Fruit fly (Drosophila melanogaster): Measurements from ENCODE around the gene CG17568.

CG17568 gene

DNA sequence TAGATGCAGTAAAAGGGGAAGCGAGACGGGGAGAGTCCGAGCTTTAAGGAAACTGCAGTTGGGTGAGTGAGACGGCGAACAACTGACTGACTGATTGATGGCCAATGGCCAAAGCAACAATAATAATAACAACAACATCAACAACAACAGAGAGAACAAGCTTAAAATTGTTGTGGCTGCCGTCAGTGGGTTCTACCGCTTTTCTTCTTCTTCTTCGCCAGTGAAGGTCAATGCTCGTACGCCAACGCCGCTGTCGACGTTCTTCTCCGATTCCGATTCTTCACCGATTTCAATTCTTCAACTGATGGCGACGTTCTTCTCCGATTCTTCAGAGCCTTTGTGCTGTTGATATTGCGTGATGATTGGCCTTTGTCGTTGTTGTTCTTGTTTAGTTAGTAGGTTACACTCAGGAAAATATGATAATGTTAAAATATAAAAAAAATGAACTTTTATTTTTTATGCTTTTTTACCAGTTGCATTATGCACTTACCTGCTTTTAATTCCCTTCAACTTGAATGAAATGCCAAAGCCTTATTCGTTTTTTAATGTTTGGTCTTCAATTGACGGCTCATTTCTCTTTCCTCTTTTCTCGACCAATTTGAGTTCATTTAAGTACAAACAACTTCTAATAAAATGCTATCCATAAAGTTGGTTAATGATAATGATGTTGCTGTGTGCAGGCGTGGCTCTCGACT, 39.2 kb downstream of the CG17568 start (continued):
- TF ChIP-seq jumu (GFP tag; optimal IDR thresholded peaks at IDR 0.05) (no peak), vvl (GFP tag; IDR thresholded peaks at IDR 0.05) (peak; percentile 13; the same call in 1 of the 2 replicates), Fer3 (tag; optimal IDR thresholded peaks at IDR 0.05) (peak; percentile 12), Pdp1 (GFP tag; optimal IDR thresholded peaks at IDR 0.05) (peak in 1 of 2 experiments; percentile 6), CG10209 (GFP tag; optimal IDR thresholded peaks at IDR 0.05) (no peak), CG14050 (GFP tag; IDR thresholded peaks at IDR 0.05) (no peak), slp2 (GFP tag; optimal IDR thresholded peaks at IDR 0.05) (no peak), kni (GFP tag; optimal IDR thresholded peaks at IDR 0.05) (peak; percentile 2), Spps (tag; optimal IDR thresholded peaks at IDR 0.05) (peak; percentile 4), CG14667 (GFP tag; IDR thresholded peaks at IDR 0.05) (no peak), sug (tag; optimal IDR thresholded peaks at IDR 0.05) (no peak), vnd (GFP tag; IDR thresholded peaks at IDR 0.05; ENCODE audit: partially characterized antibody) (no peak), oc (tag; optimal IDR thresholded peaks at IDR 0.05) (no peak), CG15479 (GFP tag; optimal IDR thresholded peaks at IDR 0.05) (no peak), CG5180 (GFP tag; optimal IDR thresholded peaks at IDR 0.05) (no peak), CG10366 (GFP tag; IDR thresholded peaks at IDR 0.05) (no peak), toy (GFP tag; IDR thresholded peaks at IDR 0.05) (no peak), CG12744 (GFP tag; optimal IDR thresholded peaks at IDR 0.05) (no peak), stwl (tag; optimal IDR thresholded peaks at IDR 0.05) (no peak), Med (GFP tag) (peak; percentile 59), PHDP (tag; optimal IDR thresholded peaks at IDR 0.05) (peak; percentile 22), CG16815 (GFP tag; optimal IDR thresholded peaks at IDR 0.05) (no peak), zen (tag; optimal IDR thresholded peaks at IDR 0.05) (no peak), org-1 (GFP tag; optimal IDR thresholded peaks at IDR 0.05) (no peak), ssp (GFP tag; IDR thresholded peaks at IDR 0.05) (peak; percentile 20; the same call in 1 of the 2 replicates), NfI (GFP tag; optimal IDR thresholded peaks at IDR 0.05) (no peak), zf30C (GFP tag; optimal IDR thresholded peaks at IDR 0.05) (no peak), Adf1 (GFP tag; IDR thresholded peaks at IDR 0.05) (no peak), grau (tag; optimal IDR thresholded peaks at IDR 0.05) (peak; percentile 17), unpg (GFP tag; optimal IDR thresholded peaks at IDR 0.05) (peak; percentile 19), gfzf (GFP tag; optimal IDR thresholded peaks at IDR 0.05) (no peak), CG12299 (tag; optimal IDR thresholded peaks at IDR 0.05) (no peak), sens (GFP tag) (peak; percentile 83), sima (GFP tag; optimal IDR thresholded peaks at IDR 0.05) (no peak), CG4360 (GFP tag; IDR thresholded peaks at IDR 0.05) (0 out of 2 replicates have a peak, but pooled peaks have one; percentile 9), Neu2 (GFP tag; optimal IDR thresholded peaks at IDR 0.05; ENCODE audit: borderline replicate concordance) (no peak), Rfx (GFP tag; IDR thresholded peaks at IDR 0.05) (0 out of 2 replicates have a peak, but pooled peaks have one; percentile 26), CoRest (tag; optimal IDR thresholded peaks at IDR 0.05) (peak; percentile 11), Atf3 (GFP tag; optimal IDR thresholded peaks at IDR 0.05) (no peak), CG15269 (tag; optimal IDR thresholded peaks at IDR 0.05) (peak; percentile 24), CG17328 (GFP tag; IDR thresholded peaks at IDR 0.05) (no peak), lilli (GFP tag; optimal IDR thresholded peaks at IDR 0.05) (peak; percentile 41), CG18619 (GFP tag; optimal IDR thresholded peaks at IDR 0.05) (no peak)
